Fruit fly (Drosophila melanogaster) whole organism, wandering third instar larva: ENCODE results near the gene ey.

Experiments used
- Abd-B ChIP-seq: fragments of >200 bp; optimal IDR thresholded peaks from 2 replicates; lab custom pipeline; 2017; ENCODE audit warnings: missing biosample characterization, missing genetic modification characterization
- CG32264 ChIP-seq: fragments of 200-800 bp; sonication (Bioruptor generic); optimal IDR thresholded peaks from 2 replicates; lab custom pipeline; 2016; ENCODE audit warnings: missing biosample characterization, missing genetic modification characterization
- CG9705 ChIP-seq: fragments of 200-800 bp; sonication (Bioruptor generic); optimal IDR thresholded peaks from 2 replicates; lab custom pipeline; 2018; ENCODE audit warnings: missing biosample characterization, mild to moderate bottlenecking, missing genetic modification characterization
- CrebA ChIP-seq: fragments of 200-800 bp; sonication (Bioruptor generic); optimal IDR thresholded peaks from 2 replicates; lab custom pipeline; 2016; ENCODE audit warnings: missing biosample characterization, mild to moderate bottlenecking, missing genetic modification characterization, borderline replicate concordance
- Dfd ChIP-seq: fragments of >200 bp; optimal IDR thresholded peaks from 2 replicates; lab custom pipeline; 2017; ENCODE audit warnings: missing biosample characterization, missing genetic modification characterization
- Dif ChIP-seq: fragments of 200-275, 200-300 bp; sonication (Bioruptor generic); optimal IDR thresholded peaks from 2 replicates; lab custom pipeline; 2018; ENCODE audit warnings: missing biosample characterization, missing genetic modification characterization; ENCODE audit not compliant: partially characterized antibody
- GATAd ChIP-seq: sonication (Bioruptor generic); optimal IDR thresholded peaks from 2 replicates; lab custom pipeline; 2016; ENCODE audit warnings: missing biosample characterization, missing genetic modification characterization
- HLH106 ChIP-seq: fragments of 200-800 bp; optimal IDR thresholded peaks from 3 replicates; lab custom pipeline; 2019; ENCODE audit warnings: missing biosample characterization, mild to moderate bottlenecking, missing genetic modification characterization, moderate library complexity
- Hnf4 ChIP-seq: fragments of 200-800 bp; sonication (Bioruptor generic); optimal IDR thresholded peaks from 2 replicates; lab custom pipeline; 2016; ENCODE audit warnings: missing biosample characterization, mild to moderate bottlenecking, missing genetic modification characterization
- Hr78 ChIP-seq: fragments of >200 bp; optimal IDR thresholded peaks from 2 replicates; lab custom pipeline; 2017; ENCODE audit warnings: missing biosample characterization, missing genetic modification characterization
- Hr83 ChIP-seq: fragments of 200-300 bp; sonication (Bioruptor generic); optimal IDR thresholded peaks from 2 replicates; lab custom pipeline; 2016; ENCODE audit warnings: missing biosample characterization, mild to moderate bottlenecking, missing genetic modification characterization, moderate library complexity; ENCODE audit not compliant: poor library complexity, severe bottlenecking
- Jra ChIP-seq: sonication (Bioruptor generic); optimal IDR thresholded peaks from 2 replicates; lab custom pipeline; 2016; ENCODE audit warnings: missing biosample characterization, missing genetic modification characterization
- Mio ChIP-seq: sonication (Bioruptor generic); optimal IDR thresholded peaks from 2 replicates; lab custom pipeline; 2016; ENCODE audit warnings: missing biosample characterization, missing genetic modification characterization
- Myc ChIP-seq: fragments of >200 bp; optimal IDR thresholded peaks from 2 replicates; lab custom pipeline; 2017
- N ChIP-seq: fragments of >200 bp; optimal IDR thresholded peaks from 2 replicates; lab custom pipeline; 2018; ENCODE audit warnings: missing biosample characterization, missing external identifiers, missing genetic modification characterization
- OdsH ChIP-seq: fragments of 200-800 bp; sonication (Bioruptor generic); optimal IDR thresholded peaks from 2 replicates; lab custom pipeline; 2016; ENCODE audit warnings: missing biosample characterization, mild to moderate bottlenecking, missing genetic modification characterization
- Rel ChIP-seq, 2 experiments: fragments of 200-800 bp; sonication (Bioruptor generic) in 1 of 2; optimal IDR thresholded peaks; 2 replicates in 1 of 2; 3 replicates in 1 of 2; lab custom pipeline; 2016 to 2019; ENCODE audit warnings: mild to moderate bottlenecking in 2 of 2, missing biosample characterization in 2 of 2, missing genetic modification characterization in 2 of 2, moderate library complexity in 1 of 2
- Sp1 ChIP-seq: fragments of 200-800 bp; sonication (Bioruptor generic); optimal IDR thresholded peaks from 3 replicates; lab custom pipeline; 2019; ENCODE audit warnings: missing biosample characterization, mild to moderate bottlenecking, missing genetic modification characterization, moderate library complexity
- Vsx2 ChIP-seq: fragments of 200-300, 225-300 bp; sonication (Bioruptor generic); optimal IDR thresholded peaks from 2 replicates; lab custom pipeline; 2018; ENCODE audit warnings: missing biosample characterization, missing genetic modification characterization; ENCODE audit not compliant: partially characterized antibody
- br ChIP-seq: fragments of 200-800 bp; sonication (Bioruptor generic); optimal IDR thresholded peaks from 2 replicates; lab custom pipeline; 2016; ENCODE audit warnings: missing biosample characterization, missing genetic modification characterization
- brk ChIP-seq: fragments of 200-800 bp; sonication (Bioruptor generic); optimal IDR thresholded peaks from 2 replicates; lab custom pipeline; 2016; ENCODE audit warnings: missing biosample characterization, mild to moderate bottlenecking, missing genetic modification characterization
- dl ChIP-seq, 2 experiments: fragments of 175-275, 200-275 bp in 1 of 2; fragments of 200-275 bp in 1 of 2; sonication (Bioruptor generic); optimal IDR thresholded peaks; lab custom pipeline; 2018; ENCODE audit warnings: mild to moderate bottlenecking in 2 of 2, missing biosample characterization in 2 of 2, missing genetic modification characterization in 2 of 2, moderate library complexity in 2 of 2; ENCODE audit not compliant: partially characterized antibody in 2 of 2, insufficient read depth in 1 of 2
- dmrt93B ChIP-seq: fragments of 200-800 bp; sonication (Bioruptor generic); optimal IDR thresholded peaks from 2 replicates; lab custom pipeline; 2018; ENCODE audit warnings: missing biosample characterization, mild to moderate bottlenecking, missing genetic modification characterization
- dsf ChIP-seq: sonication (Bioruptor generic); optimal IDR thresholded peaks from 2 replicates; lab custom pipeline; 2016; ENCODE audit warnings: missing biosample characterization, missing genetic modification characterization, borderline replicate concordance
- ey ChIP-seq: fragments of 200-800 bp; sonication (Bioruptor generic); optimal IDR thresholded peaks from 2 replicates; lab custom pipeline; 2016; ENCODE audit warnings: missing biosample characterization, missing genetic modification characterization
- foxo ChIP-seq, 2 experiments: fragments of 200-800 bp; sonication (Bioruptor generic); optimal IDR thresholded peaks; 2 replicates in 1 of 2; 3 replicates in 1 of 2; lab custom pipeline; 2016 to 2017; ENCODE audit warnings: missing biosample characterization in 2 of 2, missing genetic modification characterization in 2 of 2
- fru ChIP-seq: fragments of 200-800 bp; sonication (Bioruptor generic); optimal IDR thresholded peaks from 3 replicates; lab custom pipeline; 2016; ENCODE audit warnings: missing biosample characterization, mild to moderate bottlenecking, missing genetic modification characterization
- h ChIP-seq: fragments of 200-800 bp; sonication (Bioruptor generic); optimal IDR thresholded peaks from 3 replicates; lab custom pipeline; 2016; ENCODE audit warnings: missing biosample characterization, mild to moderate bottlenecking, missing genetic modification characterization
- jim ChIP-seq: fragments of 175-275, 200-325 bp; sonication (Bioruptor generic); optimal IDR thresholded peaks from 2 replicates; lab custom pipeline; 2016; ENCODE audit warnings: missing biosample characterization, mild to moderate bottlenecking, missing genetic modification characterization
- lola ChIP-seq: fragments of >200 bp; optimal IDR thresholded peaks from 2 replicates; lab custom pipeline; 2017; ENCODE audit warnings: missing biosample characterization, missing genetic modification characterization
- pan ChIP-seq: fragments of >200 bp; optimal IDR thresholded peaks from 2 replicates; lab custom pipeline; 2017
- psq ChIP-seq: fragments of 200-800 bp; sonication (Bioruptor generic); optimal IDR thresholded peaks from 3 replicates; lab custom pipeline; 2017; ENCODE audit warnings: missing biosample characterization, mild to moderate bottlenecking, missing genetic modification characterization, moderate library complexity
- rgr ChIP-seq: fragments of 200-800 bp; sonication (Bioruptor generic); optimal IDR thresholded peaks from 3 replicates; lab custom pipeline; 2016; ENCODE audit warnings: missing biosample characterization, mild to moderate bottlenecking, missing genetic modification characterization
- sage ChIP-seq: fragments of 200-800 bp; sonication (Bioruptor generic); optimal IDR thresholded peaks from 2 replicates; lab custom pipeline; 2016; ENCODE audit warnings: missing biosample characterization, mild to moderate bottlenecking, missing genetic modification characterization
- sv ChIP-seq: fragments of 200-800 bp; sonication (Bioruptor generic); optimal IDR thresholded peaks from 3 replicates; lab custom pipeline; 2016; ENCODE audit warnings: missing biosample characterization, missing genetic modification characterization
- tai ChIP-seq: sonication (Bioruptor generic); optimal IDR thresholded peaks from 2 replicates; lab custom pipeline; 2016; ENCODE audit warnings: missing biosample characterization, missing genetic modification characterization
- usp ChIP-seq: fragments of >200 bp; optimal IDR thresholded peaks from 2 replicates; lab custom pipeline; 2017; ENCODE audit warnings: missing biosample characterization, missing genetic modification characterization
- woc ChIP-seq: sonication (Bioruptor generic); optimal IDR thresholded peaks from 2 replicates; lab custom pipeline; 2016; ENCODE audit warnings: missing biosample characterization, mild to moderate bottlenecking, missing genetic modification characterization

Gene ey

DNA sequence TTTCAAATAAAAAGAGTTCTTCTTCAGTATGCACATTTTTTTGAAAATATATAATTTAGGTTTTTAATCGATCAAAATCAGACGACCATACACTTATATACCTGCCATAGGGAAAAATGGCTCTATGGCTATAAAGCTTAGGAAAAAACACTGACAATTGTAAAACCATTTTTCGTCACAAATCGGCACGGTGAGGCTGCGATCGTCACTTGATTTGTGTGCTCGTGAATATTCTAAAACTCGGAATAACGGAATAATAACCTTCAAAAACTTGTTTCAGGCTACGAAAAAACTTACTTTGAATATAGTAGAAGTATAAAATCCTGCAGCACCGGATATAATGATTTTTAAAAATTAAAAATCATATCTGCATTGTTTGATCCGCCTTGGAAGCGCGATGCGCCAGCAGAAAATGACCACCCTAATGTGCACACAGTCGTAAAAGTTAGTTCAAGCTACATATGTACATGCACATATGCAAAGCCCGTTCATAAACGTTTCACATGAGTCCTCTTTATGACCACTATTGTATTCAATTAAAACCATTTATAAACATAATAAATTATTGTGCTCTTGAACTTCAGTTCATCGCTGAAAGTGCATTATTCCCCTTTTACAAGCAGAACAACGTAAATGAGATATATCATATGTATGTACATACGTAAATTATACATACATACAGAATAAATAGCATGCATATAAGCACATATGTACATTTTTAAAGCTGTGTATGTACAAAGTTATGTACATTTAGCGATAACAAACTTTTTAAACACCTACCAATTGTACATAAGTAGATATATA lies 2.4 kb upstream of the ey start:
- TF ChIP-seq Hnf4 (GFP tag; lab: Kevin White, UChicago), result peak; percentile 9
- TF ChIP-seq CrebA (GFP tag; lab: Kevin White, UChicago), result peak; percentile 43
- peak; percentile 5 for TF ChIP-seq brk (GFP tag; lab: Kevin White, UChicago)
- peak; percentile 19 for TF ChIP-seq sv (GFP tag; lab: Kevin White, UChicago)
- TF ChIP-seq sage (GFP tag; lab: Kevin White, UChicago), result no peak
- TF ChIP-seq dl (GFP tag; optimal IDR thresholded peaks at IDR 0.05; lab: Kevin White, UChicago; ENCODE audit: insufficient read depth in 1 of 2, partially characterized antibody in 2 of 2), result no peak
- TF ChIP-seq ey (GFP tag; lab: Kevin White, UChicago), result peak; percentile 76
- peak; percentile 36 for TF ChIP-seq tai (GFP tag; lab: Kevin White, UChicago)
- TF ChIP-seq Rel (GFP tag; optimal IDR thresholded peaks at IDR 0.05; lab: Kevin White, UChicago), result peak; percentile 14
- TF ChIP-seq Rel (tag; optimal IDR thresholded peaks at IDR 0.05; lab: Kevin White, UChicago), result no peak
- TF ChIP-seq jim (GFP tag; lab: Kevin White, UChicago), result no peak
- TF ChIP-seq foxo (GFP tag; optimal IDR thresholded peaks at IDR 0.05; lab: Kevin White, UChicago), result no peak
- TF ChIP-seq Vsx2, result no peak
- TF ChIP-seq pan (lab: Kevin White, UChicago), result no peak
- TF ChIP-seq woc (GFP tag; lab: Kevin White, UChicago), result peak; percentile 86
- TF ChIP-seq fru (GFP tag; lab: Kevin White, UChicago), result peak; percentile 34

DNA sequence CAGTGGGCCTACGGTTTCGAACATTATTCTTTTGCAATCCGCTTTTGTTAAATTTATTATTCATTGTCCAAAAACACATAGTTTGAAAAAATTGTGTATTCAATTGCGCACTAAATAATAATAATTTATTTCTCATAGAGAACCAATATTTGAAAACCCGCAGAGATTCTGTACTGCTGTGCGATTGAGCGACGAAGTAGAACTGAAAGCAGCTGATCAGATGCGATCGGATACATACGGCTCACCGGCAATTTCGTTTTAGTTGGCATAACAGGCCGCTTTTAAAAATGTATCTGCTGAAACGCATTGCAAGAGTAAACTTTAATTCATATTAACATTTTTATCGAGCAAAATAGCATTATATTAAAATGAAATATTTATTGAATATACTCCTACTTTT lies 1.6 kb upstream of the ey start, which contains the start of gene myo:
Gene myo (minus strand): TSS at position 211 of the 400 bp plus-strand sequence.
- TF ChIP-seq OdsH (GFP tag; lab: Kevin White, UChicago) (no peak), jim (GFP tag; lab: Kevin White, UChicago) (no peak), h (GFP tag; lab: Kevin White, UChicago) (peak; percentile 20), fru (GFP tag; lab: Kevin White, UChicago) (no peak), dmrt93B (GFP tag; lab: Kevin White, UChicago) (no peak), Dfd (GFP tag; lab: Kevin White, UChicago) (no peak), Jra (GFP tag; lab: Kevin White, UChicago) (no peak), br (no peak), sage (GFP tag; lab: Kevin White, UChicago) (peak; percentile 57), Dif (GFP tag; lab: Kevin White, UChicago) (no peak), Abd-B (GFP tag; lab: Kevin White, UChicago) (no peak), CrebA (GFP tag; lab: Kevin White, UChicago) (no peak), foxo (GFP tag; optimal IDR thresholded peaks at IDR 0.05; lab: Kevin White, UChicago) (no peak), psq (GFP tag; lab: Kevin White, UChicago) (peak; percentile 16), dsf (no peak), CG32264 (no peak), Hr78 (GFP tag; lab: Kevin White, UChicago) (no peak), Hnf4 (GFP tag; lab: Kevin White, UChicago) (peak; percentile 10), Rel (GFP tag; optimal IDR thresholded peaks at IDR 0.05; lab: Kevin White, UChicago) (no peak), Rel (tag; optimal IDR thresholded peaks at IDR 0.05; lab: Kevin White, UChicago) (no peak), Hr83 (GFP tag; lab: Kevin White, UChicago) (peak; percentile 61), sv (GFP tag; lab: Kevin White, UChicago) (no peak), pan (lab: Kevin White, UChicago) (no peak), GATAd (no peak), lola (GFP tag; lab: Kevin White, UChicago) (no peak), Myc (lab: Kevin White, UChicago) (no peak), N (GFP tag; lab: Kevin White, UChicago) (no peak), tai (GFP tag; lab: Kevin White, UChicago) (no peak), CG9705 (no peak), Mio (no peak), dl (GFP tag; optimal IDR thresholded peaks at IDR 0.05; lab: Kevin White, UChicago; ENCODE audit: insufficient read depth in 1 of 2, partially characterized antibody in 2 of 2) (no peak), brk (GFP tag; lab: Kevin White, UChicago) (no peak), HLH106 (tag; lab: Kevin White, UChicago) (no peak), usp (GFP tag; lab: Kevin White, UChicago) (no peak), Sp1 (no peak), woc (GFP tag; lab: Kevin White, UChicago) (no peak), Vsx2 (peak; percentile 27), rgr (GFP tag; lab: Kevin White, UChicago) (peak; percentile 50), ey (GFP tag; lab: Kevin White, UChicago) (peak; percentile 25)
